Fruit fly (Drosophila melanogaster): ENCODE results near the gene TSG101.

TSG101 gene

DNA sequence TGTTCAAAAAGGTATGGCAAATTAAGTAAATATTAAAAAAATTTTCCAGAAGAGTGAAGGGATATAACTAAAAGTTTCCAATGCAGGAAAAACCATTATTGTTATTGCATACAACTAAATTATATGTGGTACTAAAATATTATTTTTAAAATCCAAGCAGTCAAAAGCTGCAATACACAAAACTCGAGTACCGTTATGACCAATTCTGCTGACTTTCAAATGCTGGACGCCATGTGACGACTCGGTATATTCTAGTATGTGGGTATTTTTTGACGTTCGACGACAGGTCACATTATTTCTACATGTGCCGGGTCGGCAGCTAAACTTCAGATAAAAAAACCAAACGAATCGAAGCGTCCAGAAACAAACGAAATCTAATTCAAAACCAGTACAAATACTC, 34.0 kb upstream of the TSG101 start (continued):
- TF ChIP-seq ewg (GFP tag; optimal IDR thresholded peaks at IDR 0.05) (peak; percentile 56), Ets65A (GFP tag) (peak; percentile 75), CG12744 (GFP tag; optimal IDR thresholded peaks at IDR 0.05) (peak; percentile 11), rib (GFP tag; IDR thresholded peaks at IDR 0.05) (no peak), CG5953 (GFP tag; IDR thresholded peaks at IDR 0.05) (no peak), CG7987 (GFP tag; optimal IDR thresholded peaks at IDR 0.05) (no peak), nerfin-2 (GFP tag; IDR thresholded peaks at IDR 0.05; ENCODE audit: partially characterized antibody) (0 out of 2 replicates have a peak, but pooled peaks have one; percentile 39), Awh (GFP tag; IDR thresholded peaks at IDR 0.05) (no peak), CG11723 (GFP tag; optimal IDR thresholded peaks at IDR 0.05) (no peak), fru (optimal IDR thresholded peaks at IDR 0.05) (no peak), Bgb (GFP tag; IDR thresholded peaks at IDR 0.05; ENCODE audit: partially characterized antibody) (peak; percentile 55), CG16813 (GFP tag; IDR thresholded peaks at IDR 0.05; ENCODE audit: partially characterized antibody) (0 out of 3 replicates have a peak, but pooled peaks have one; percentile 35), chm (GFP tag; IDR thresholded peaks at IDR 0.05) (no peak), D (optimal IDR thresholded peaks at IDR 0.05) (no peak), D (GFP tag; optimal IDR thresholded peaks at IDR 0.05) (no peak), zfh1 (GFP tag; IDR thresholded peaks at IDR 0.05) (0 out of 3 replicates have a peak, but pooled peaks have one; percentile 28), CG1832 (GFP tag; optimal IDR thresholded peaks at IDR 0.05) (no peak), HLHmδ (GFP tag; optimal IDR thresholded peaks at IDR 0.05) (no peak), stwl (tag; optimal IDR thresholded peaks at IDR 0.05) (peak; percentile 97), zf30C (GFP tag; optimal IDR thresholded peaks at IDR 0.05) (no peak), gfzf (GFP tag; optimal IDR thresholded peaks at IDR 0.05) (peak; percentile 97), unc-4 (GFP tag; IDR thresholded peaks at IDR 0.05; ENCODE audit: partially characterized antibody) (no peak), CG2889 (GFP tag; IDR thresholded peaks at IDR 0.05) (no peak), wek (GFP tag; optimal IDR thresholded peaks at IDR 0.05) (no peak), tap (tag; optimal IDR thresholded peaks at IDR 0.05) (no peak), pho (GFP tag; optimal IDR thresholded peaks at IDR 0.05) (peak; percentile 25), CG7839 (tag; optimal IDR thresholded peaks at IDR 0.05) (no peak), NC2α (GFP tag; optimal IDR thresholded peaks at IDR 0.05) (no peak), ham (GFP tag; IDR thresholded peaks at IDR 0.05) (no peak), dpn (GFP tag; optimal IDR thresholded peaks at IDR 0.05) (peak; percentile 10 to 18), gsb-n (tag; optimal IDR thresholded peaks at IDR 0.05) (peak; percentile 59), CG9609 (GFP tag; optimal IDR thresholded peaks at IDR 0.05) (peak; percentile 24), MBD-R2 (GFP tag; IDR thresholded peaks at IDR 0.05) (peak; percentile 90), CG7745 (tag; optimal IDR thresholded peaks at IDR 0.05) (no peak), B-H2 (GFP tag; optimal IDR thresholded peaks at IDR 0.05) (no peak), pb (GFP tag; optimal IDR thresholded peaks at IDR 0.05) (no peak), Neu2 (GFP tag; optimal IDR thresholded peaks at IDR 0.05; ENCODE audit: borderline replicate concordance) (no peak), CG14860 (GFP tag; IDR thresholded peaks at IDR 0.05; ENCODE audit: partially characterized antibody) (no peak), nerfin-1 (tag; optimal IDR thresholded peaks at IDR 0.05) (no peak), dm (GFP tag; optimal IDR thresholded peaks at IDR 0.05) (peak; percentile 88), B-H1 (GFP tag; IDR thresholded peaks at IDR 0.05) (no peak), CG4730 (GFP tag; IDR thresholded peaks at IDR 0.05) (no peak), HmgD (GFP tag; optimal IDR thresholded peaks at IDR 0.05) (peak; percentile 54)
